Worm (Caenorhabditis elegans): ENCODE results near the gene F16G10.9.

DNA sequence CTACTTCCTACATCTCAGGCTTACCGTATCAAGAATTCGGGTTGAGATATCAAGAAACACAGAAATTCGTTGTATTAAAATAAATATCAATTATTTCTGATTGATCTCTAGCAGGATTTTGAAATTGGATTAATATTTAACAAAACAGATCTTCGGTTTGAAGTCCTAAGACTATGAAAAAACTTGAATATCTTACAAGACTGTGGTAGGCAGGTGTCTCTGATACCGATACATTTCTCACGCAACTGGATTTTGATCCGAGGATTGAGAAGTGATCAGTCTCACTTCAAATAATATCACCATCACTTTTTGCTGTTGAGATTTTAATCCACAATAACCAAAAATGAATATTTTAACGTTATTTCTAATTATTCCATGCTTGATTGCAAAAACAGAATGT, 38.7 kb downstream of the F16G10.9 start, which contains the start of gene F43C11.4:
- TF ChIP-seq snpc-4 (tag; optimal IDR thresholded peaks at IDR 0.05) (no peak), lin-13 (tag; optimal IDR thresholded peaks at IDR 0.05) (no peak), sem-2 (GFP tag; optimal IDR thresholded peaks at IDR 0.05) (no peak), lin-32 (GFP tag; optimal IDR thresholded peaks at IDR 0.05) (no peak), ham-2 (GFP tag; optimal IDR thresholded peaks at IDR 0.05) (no peak), M03D4.4 (tag; optimal IDR thresholded peaks at IDR 0.05) (no peak), unc-62 (GFP tag; optimal IDR thresholded peaks at IDR 0.05) (no peak), nhr-12 (tag; optimal IDR thresholded peaks at IDR 0.05) (no peak), pha-4 (tag; optimal IDR thresholded peaks at IDR 0.05) (no peak), flh-1 (GFP tag; optimal IDR thresholded peaks at IDR 0.05) (no peak), unc-120 (tag; optimal IDR thresholded peaks at IDR 0.05; ENCODE audit: poor library complexity, severe bottlenecking) (no peak), elt-1 (tag; optimal IDR thresholded peaks at IDR 0.05; ENCODE audit: borderline replicate concordance, insufficient read depth) (no peak), nhr-237 (tag; optimal IDR thresholded peaks at IDR 0.05) (no peak), lsy-2 (tag; optimal IDR thresholded peaks at IDR 0.05) (no peak)
